Worm (Caenorhabditis elegans) whole organism, L4/young adult: ENCODE measurements around the gene dhhc-13.

Source experiments
- W03F9.2 ChIP-seq: fragments of 150-350 bp; optimal IDR thresholded peaks from 2 replicates; lab custom pipeline; 2014; ENCODE audit warnings: missing biosample characterization, missing genetic modification characterization
- dao-5 ChIP-seq: sonication (generic microtip); optimal IDR thresholded peaks from 2 replicates; lab custom pipeline; 2016; ENCODE audit warnings: missing genotype, missing genetic modification characterization, moderate library complexity, missing compliant biosample characterization
- him-1 ChIP-seq: sonication (generic microtip); optimal IDR thresholded peaks from 2 replicates; lab custom pipeline; 2016; ENCODE audit warnings: missing genotype, missing genetic modification reagents, missing genetic modification characterization, missing compliant biosample characterization

Gene dhhc-13

ce11 chrIV:5946602-5947444 is 29.7 kb downstream of the dhhc-13 start, which contains the start of gene inx-7:
Gene inx-7 (minus strand): TSS chrIV:5946638.
- TF ChIP-seq W03F9.2 (tag; lab: Kevin White, UChicago) (peak; percentile 5), dao-5 (no peak)

- TF ChIP-seq W03F9.2 (tag; lab: Kevin White, UChicago): peak; percentile 78
- peak; percentile 7 for TF ChIP-seq him-1 (tag; lab: Kevin White, UChicago)
- TF ChIP-seq dao-5: no peak
Measured at ce11 chrIV:5947555-5948151, 30.5 kb downstream of the dhhc-13 start, which contains the start of gene rps-25. Gene rps-25 (minus strand): TSS chrIV:5947605.

- TF ChIP-seq W03F9.2 (tag; lab: Kevin White, UChicago): no peak
- TF ChIP-seq him-1 (tag; lab: Kevin White, UChicago): no peak
- no peak for TF ChIP-seq dao-5
Measured at ce11 chrIV:5948712-5949111, 31.6 kb downstream of the dhhc-13 start.

ce11 chrIV:5949964-5950363 is 32.8 kb downstream of the dhhc-13 start:
- TF ChIP-seq dao-5 (no peak), him-1 (tag; lab: Kevin White, UChicago) (no peak), W03F9.2 (tag; lab: Kevin White, UChicago) (no peak)

ce11 chrIV:5952966-5953365 is 35.8 kb downstream of the dhhc-13 start:
- TF ChIP-seq dao-5 (no peak), W03F9.2 (tag; lab: Kevin White, UChicago) (no peak), him-1 (tag; lab: Kevin White, UChicago) (peak; percentile 41)

ce11 chrIV:5954743-5955142 is 37.6 kb downstream of the dhhc-13 start:
- no peak for TF ChIP-seq him-1 (tag; lab: Kevin White, UChicago)
- TF ChIP-seq W03F9.2 (tag; lab: Kevin White, UChicago): no peak
- no peak for TF ChIP-seq dao-5

ce11 chrIV:5959951-5960350 is 42.8 kb downstream of the dhhc-13 start:
- TF ChIP-seq dao-5: no peak
- no peak for TF ChIP-seq W03F9.2 (tag; lab: Kevin White, UChicago)
- TF ChIP-seq him-1 (tag; lab: Kevin White, UChicago): peak; percentile 66

- TF ChIP-seq W03F9.2 (tag; lab: Kevin White, UChicago) (no peak), him-1 (tag; lab: Kevin White, UChicago) (no peak), dao-5 (no peak)
Measured at ce11 chrIV:5962219-5962945, 45.3 kb downstream of the dhhc-13 start, which contains the start of gene K02B2.6. Gene K02B2.6 (minus strand): TSS chrIV:5962269.

- TF ChIP-seq him-1 (tag; lab: Kevin White, UChicago) (no peak), dao-5 (no peak), W03F9.2 (tag; lab: Kevin White, UChicago) (no peak)
Measured at ce11 chrIV:5964286-5964685, 47.2 kb downstream of the dhhc-13 start.

- TF ChIP-seq W03F9.2 (tag; lab: Kevin White, UChicago) (peak; percentile 89), dao-5 (peak; percentile 88), him-1 (tag; lab: Kevin White, UChicago) (peak; percentile 75)
Measured at ce11 chrIV:5967035-5967499, 49.9 kb downstream of the dhhc-13 start.

ce11 chrIV:5970526-5970925 is 53.4 kb downstream of the dhhc-13 start:
- TF ChIP-seq W03F9.2 (tag; lab: Kevin White, UChicago) (no peak), him-1 (tag; lab: Kevin White, UChicago) (no peak), dao-5 (no peak)
